Worm (Caenorhabditis elegans) whole organism, L4 larva: ENCODE data around the gene Y38E10A.22.
"Not testable (repeated sequence)": the region's sequence is repeated elsewhere in the genome, so short reads cannot be mapped to it uniquely, and the experiment has no call there.

Experiments used
- ama-1 ChIP-seq: fragments of 150-350 bp; optimal IDR thresholded peaks from 2 replicates; lab custom pipeline; 2014; ENCODE audit warnings: inconsistent platforms, mixed read lengths
- ceh-82 ChIP-seq: sonication (generic microtip); optimal IDR thresholded peaks from 2 replicates; lab custom pipeline; 2017; ENCODE audit warnings: missing biosample characterization, missing genetic modification characterization
- fos-1 ChIP-seq: fragments of 150-350 bp; optimal IDR thresholded peaks from 2 replicates; lab custom pipeline; 2014; ENCODE audit warnings: missing biosample characterization, missing genetic modification characterization
- hmg-1.1 ChIP-seq: fragments of 200-800 bp; sonication (Bioruptor generic); IDR thresholded peaks from 2 replicates; pipeline ENCODE4 v1.3.6; 2022; ENCODE audit warnings: missing genetic modification reagents, missing genetic modification characterization, missing compliant biosample characterization
- lin-15B ChIP-seq: fragments of 150-350 bp; sonication (generic microtip); optimal IDR thresholded peaks from 3 replicates; lab custom pipeline; 2014; ENCODE audit warnings: missing biosample characterization, missing genetic modification characterization
- lin-39 ChIP-seq: fragments of 150-350 bp; optimal IDR thresholded peaks from 2 replicates; lab custom pipeline; 2014; ENCODE audit warnings: missing biosample characterization, missing genetic modification reagents, missing genetic modification characterization
- mdl-1 ChIP-seq, 2 experiments: fragments of 150-350 bp in 1 of 2; sonication (generic microtip) in 1 of 2; optimal IDR thresholded peaks; 2 replicates each; lab custom pipeline; 2014 to 2017; ENCODE audit warnings: missing biosample characterization in 2 of 2, missing genetic modification characterization in 2 of 2
- nhr-77 ChIP-seq: fragments of 150-350 bp; optimal IDR thresholded peaks from 2 replicates; lab custom pipeline; 2014; ENCODE audit warnings: missing biosample characterization, missing genetic modification characterization
- pha-4 ChIP-seq, 2 experiments: fragments of 150-350 bp in 1 of 2; fragments of 200-800 bp in 1 of 2; sonication (Bioruptor generic) in 1 of 2; IDR thresholded peaks in 1 of 2; optimal IDR thresholded peaks in 1 of 2; 2 replicates each; pipeline versions ENCODE4 v1.3.6 to Lab custom; 2014 to 2022; ENCODE audit warnings: missing genetic modification characterization in 2 of 2, missing genetic modification reagents in 2 of 2, missing biosample characterization in 1 of 2, missing compliant biosample characterization in 1 of 2
- tra-1 ChIP-seq: fragments of 200-800 bp; sonication (Bioruptor generic); IDR thresholded peaks from 2 replicates; pipeline ENCODE4 v1.3.6; 2022; ENCODE audit warnings: missing genetic modification reagents, missing genetic modification characterization, missing compliant biosample characterization

DNA sequence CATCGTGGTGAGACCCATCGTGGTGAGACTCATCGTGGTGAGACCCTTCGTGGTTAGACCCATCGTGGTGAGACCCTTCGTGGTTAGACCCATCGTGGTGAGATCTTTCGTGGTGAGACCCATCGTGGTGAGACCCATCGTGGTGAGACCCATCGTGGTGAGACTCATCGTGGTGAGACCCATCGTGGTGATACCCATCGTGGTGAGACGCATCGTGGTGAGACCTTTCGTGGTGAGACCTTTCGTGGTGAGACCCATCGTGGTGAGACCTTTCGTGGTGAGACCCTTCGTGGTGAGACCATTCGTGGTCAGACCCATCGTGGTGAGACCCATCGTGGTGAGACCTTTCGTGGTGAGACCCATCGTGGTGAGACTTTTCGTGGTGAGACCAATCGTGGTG, 26.4 kb downstream of the Y38E10A.22 start:
- TF ChIP-seq ceh-82; lin-39 (tag; lab: Kevin White, UChicago); ama-1 (lab: Kevin White, UChicago); mdl-1 (tag; optimal IDR thresholded peaks at IDR 0.05; lab: Kevin White, UChicago); fos-1 (tag; lab: Kevin White, UChicago); tra-1 (GFP tag; lab: Robert Waterston, UW); nhr-77 (tag; lab: Kevin White, UChicago); hmg-1.1 (GFP tag; lab: Robert Waterston, UW); pha-4 (GFP tag; IDR thresholded peaks at IDR 0.05; lab: Robert Waterston, UW); pha-4 (tag; optimal IDR thresholded peaks at IDR 0.05; lab: Kevin White, UChicago); lin-15B (tag; lab: Kevin White, UChicago): not testable (repeated sequence)
